Worm (Caenorhabditis elegans): ENCODE data around the gene C17C3.15.

The C17C3.15 gene

ce11 chrII:5591558-5591957, 21.1 kb downstream of the C17C3.15 start:
- no peak for TF ChIP-seq che-1 (tag; optimal IDR thresholded peaks at IDR 0.05)
- no peak for TF ChIP-seq ahr-1 (tag; optimal IDR thresholded peaks at IDR 0.05)
- TF ChIP-seq mec-3 (tag; optimal IDR thresholded peaks at IDR 0.05; ENCODE audit: borderline replicate concordance), result no peak
- TF ChIP-seq C08G9.2 (tag; optimal IDR thresholded peaks at IDR 0.05), result no peak
- TF ChIP-seq lim-6 (tag; optimal IDR thresholded peaks at IDR 0.05), result no peak
- no peak for TF ChIP-seq pros-1 (tag; optimal IDR thresholded peaks at IDR 0.05)
- no peak for TF ChIP-seq ama-1 (optimal IDR thresholded peaks at IDR 0.05)
- no peak for TF ChIP-seq ttx-3 (tag; optimal IDR thresholded peaks at IDR 0.05)
- no peak for TF ChIP-seq syd-9 (tag; optimal IDR thresholded peaks at IDR 0.05)
- TF ChIP-seq ceh-19 (GFP tag; optimal IDR thresholded peaks at IDR 0.05), result no peak
- no peak for TF ChIP-seq hlh-13 (GFP tag; optimal IDR thresholded peaks at IDR 0.05)
- no peak for TF ChIP-seq ceh-24 (tag; optimal IDR thresholded peaks at IDR 0.05)
- no peak for TF ChIP-seq T23F11.4 (GFP tag; optimal IDR thresholded peaks at IDR 0.05)
- TF ChIP-seq elt-4 (tag; optimal IDR thresholded peaks at IDR 0.05), result no peak
- no peak for TF ChIP-seq ceh-30 (tag; optimal IDR thresholded peaks at IDR 0.05)
- no peak for TF ChIP-seq fkh-6 (tag; optimal IDR thresholded peaks at IDR 0.05)
- no peak for TF ChIP-seq pag-3 (tag; optimal IDR thresholded peaks at IDR 0.05; ENCODE audit: borderline replicate concordance)
- TF ChIP-seq tbx-7 (tag; optimal IDR thresholded peaks at IDR 0.05), result no peak

ce11 chrII:5592857-5593256, 22.4 kb downstream of the C17C3.15 start:
- no peak for TF ChIP-seq fax-1 (tag; optimal IDR thresholded peaks at IDR 0.05)
- no peak for TF ChIP-seq zip-5 (tag; optimal IDR thresholded peaks at IDR 0.05)
- TF ChIP-seq unc-42 (tag; optimal IDR thresholded peaks at IDR 0.05), result no peak
- no peak for TF ChIP-seq ceh-18 (tag; optimal IDR thresholded peaks at IDR 0.05)
- no peak for TF ChIP-seq C38D4.7 (GFP tag; optimal IDR thresholded peaks at IDR 0.05)
- TF ChIP-seq sox-2 (GFP tag; IDR thresholded peaks at IDR 0.05), result no peak
- TF ChIP-seq ceh-45 (GFP tag; IDR thresholded peaks at IDR 0.05), result no peak
- TF ChIP-seq ceh-34 (tag; optimal IDR thresholded peaks at IDR 0.05), result no peak
- no peak for TF ChIP-seq ceh-6 (GFP tag; optimal IDR thresholded peaks at IDR 0.05)
- TF ChIP-seq che-1 (tag; optimal IDR thresholded peaks at IDR 0.05), result no peak
- TF ChIP-seq ceh-31 (tag; optimal IDR thresholded peaks at IDR 0.05), result no peak

- no peak for TF ChIP-seq ceh-2 (tag; optimal IDR thresholded peaks at IDR 0.05)
- peak; percentile 56 for TF ChIP-seq ref-2 (tag; optimal IDR thresholded peaks at IDR 0.05)
- no peak for TF ChIP-seq pax-1 (tag; optimal IDR thresholded peaks at IDR 0.05)
- no peak for TF ChIP-seq che-1 (tag; optimal IDR thresholded peaks at IDR 0.05)
- TF ChIP-seq ceh-6 (GFP tag; optimal IDR thresholded peaks at IDR 0.05), result no peak
- TF ChIP-seq pha-2 (tag; optimal IDR thresholded peaks at IDR 0.05), result no peak
- TF ChIP-seq unc-86 (tag; optimal IDR thresholded peaks at IDR 0.05), result no peak
- TF ChIP-seq Y22D7AL.16 (tag; optimal IDR thresholded peaks at IDR 0.05), result no peak
- no peak for TF ChIP-seq ceh-9 (tag; optimal IDR thresholded peaks at IDR 0.05)
- no peak for TF ChIP-seq ztf-16 (tag; optimal IDR thresholded peaks at IDR 0.05)
- no peak for TF ChIP-seq elt-4 (tag; optimal IDR thresholded peaks at IDR 0.05)
- no peak for TF ChIP-seq zip-5 (tag; optimal IDR thresholded peaks at IDR 0.05)
- peak; percentile 33 for TF ChIP-seq sdc-2 (tag; optimal IDR thresholded peaks at IDR 0.05)
- peak; percentile 37 for TF ChIP-seq rnt-1 (tag; optimal IDR thresholded peaks at IDR 0.05)
- no peak for TF ChIP-seq lin-11 (tag; optimal IDR thresholded peaks at IDR 0.05)
- TF ChIP-seq unc-55 (GFP tag; optimal IDR thresholded peaks at IDR 0.05), result peak; percentile 64
- no peak for TF ChIP-seq dve-1 (tag; optimal IDR thresholded peaks at IDR 0.05)
- TF ChIP-seq tbx-2 (tag; optimal IDR thresholded peaks at IDR 0.05), result peak; percentile 76
- no peak for TF ChIP-seq hlh-15 (tag; optimal IDR thresholded peaks at IDR 0.05)
- TF ChIP-seq ahr-1 (tag; optimal IDR thresholded peaks at IDR 0.05), result no peak
- no peak for TF ChIP-seq eyg-1 (tag; optimal IDR thresholded peaks at IDR 0.05)
- TF ChIP-seq ceh-48 (tag; optimal IDR thresholded peaks at IDR 0.05), result no peak
- TF ChIP-seq C08G9.2 (tag; optimal IDR thresholded peaks at IDR 0.05), result no peak
- no peak for TF ChIP-seq nhr-11 (tag; optimal IDR thresholded peaks at IDR 0.05)
- no peak for TF ChIP-seq tbx-7 (tag; optimal IDR thresholded peaks at IDR 0.05)
- no peak for TF ChIP-seq nhr-232 (tag; optimal IDR thresholded peaks at IDR 0.05)
- peak; percentile 69 for TF ChIP-seq ceh-34 (tag; optimal IDR thresholded peaks at IDR 0.05)
- TF ChIP-seq ceh-18 (tag; optimal IDR thresholded peaks at IDR 0.05), result peak; percentile 81
- TF ChIP-seq hlh-6 (tag; optimal IDR thresholded peaks at IDR 0.05), result peak; percentile 38
- no peak for TF ChIP-seq npax-4 (tag; optimal IDR thresholded peaks at IDR 0.05)
- TF ChIP-seq K09A11.1 (tag; optimal IDR thresholded peaks at IDR 0.05; ENCODE audit: insufficient read depth), result no peak
- no peak for TF ChIP-seq syd-9 (tag; optimal IDR thresholded peaks at IDR 0.05)
- no peak for TF ChIP-seq hlh-13 (GFP tag; optimal IDR thresholded peaks at IDR 0.05)
- TF ChIP-seq ttx-3 (tag; optimal IDR thresholded peaks at IDR 0.05), result no peak
These were observed 23.0 kb downstream of the C17C3.15 start, which contains the start of gene cdc-14 for ce11 chrII:5593377-5593932. TSS of gene cdc-14 (minus strand) at chrII:5593427.

Data from whole organism, late embryonic.